Fruit fly (Drosophila melanogaster): ENCODE results near the gene CG32189.
"Not testable (repeated sequence)": the region's sequence is repeated elsewhere in the genome, so short reads cannot be mapped to it uniquely, and the experiment has no call there.

Gene CG32189

DNA sequence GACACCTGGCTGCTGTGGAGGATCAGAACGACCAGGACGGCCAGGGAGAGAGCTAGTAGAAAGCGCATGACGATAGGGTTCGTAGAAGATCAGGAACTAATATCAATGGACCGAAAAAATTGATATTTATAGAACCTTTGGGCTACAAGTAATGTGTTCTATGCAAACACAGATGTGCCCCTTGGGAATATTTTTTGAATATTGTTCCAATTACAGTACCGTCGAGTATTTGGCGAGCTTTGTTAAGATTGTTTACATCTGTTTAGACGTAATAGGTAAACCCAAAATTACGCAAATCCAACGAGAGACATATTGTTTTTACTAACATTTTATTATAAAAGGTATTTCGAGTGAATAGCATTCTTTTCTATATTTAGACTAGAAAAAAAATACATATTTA is at the start of gene CG32189:
Gene CG32189, minus strand, starts transcription at position 101 of the 400 bp plus-strand sequence.
- TF ChIP-seq psq (optimal IDR thresholded peaks at IDR 0.05) (no peak), insv (optimal IDR thresholded peaks at IDR 0.05) (no peak), Sin3A (optimal IDR thresholded peaks at IDR 0.05) (no peak), h (optimal IDR thresholded peaks at IDR 0.05) (no peak), Myc (optimal IDR thresholded peaks at IDR 0.05) (no peak), ttk (optimal IDR thresholded peaks at IDR 0.05) (no peak)

DNA sequence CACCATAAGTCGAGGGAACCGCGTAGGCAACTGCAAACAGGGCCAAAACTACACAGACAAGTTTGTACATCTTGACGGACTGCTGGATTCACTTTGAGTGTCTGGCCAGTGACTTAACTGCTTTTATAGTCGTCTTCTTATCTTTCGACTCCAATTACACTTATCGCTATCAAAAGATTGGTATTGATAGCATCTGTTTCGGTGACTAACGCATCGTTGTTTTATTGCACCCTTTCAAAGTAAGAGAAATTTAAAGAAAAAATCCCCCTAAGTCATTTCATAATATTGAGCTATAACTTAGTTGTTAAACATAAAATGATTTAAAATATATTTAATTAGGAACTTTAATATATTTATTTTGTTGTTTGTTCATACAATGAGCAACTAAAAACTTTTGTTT is 49.3 kb upstream of the CG32189 start, which contains the start of gene CG5506:
Gene CG5506, minus strand, starts transcription at position 101 of the 400 bp plus-strand sequence.
- no peak for TF ChIP-seq Sin3A (optimal IDR thresholded peaks at IDR 0.05)
- TF ChIP-seq Myc (optimal IDR thresholded peaks at IDR 0.05), result no peak
- TF ChIP-seq psq (optimal IDR thresholded peaks at IDR 0.05), result no peak
- TF ChIP-seq insv (optimal IDR thresholded peaks at IDR 0.05), result no peak
- no peak for TF ChIP-seq h (optimal IDR thresholded peaks at IDR 0.05)
- no peak for TF ChIP-seq ttk (optimal IDR thresholded peaks at IDR 0.05)

DNA sequence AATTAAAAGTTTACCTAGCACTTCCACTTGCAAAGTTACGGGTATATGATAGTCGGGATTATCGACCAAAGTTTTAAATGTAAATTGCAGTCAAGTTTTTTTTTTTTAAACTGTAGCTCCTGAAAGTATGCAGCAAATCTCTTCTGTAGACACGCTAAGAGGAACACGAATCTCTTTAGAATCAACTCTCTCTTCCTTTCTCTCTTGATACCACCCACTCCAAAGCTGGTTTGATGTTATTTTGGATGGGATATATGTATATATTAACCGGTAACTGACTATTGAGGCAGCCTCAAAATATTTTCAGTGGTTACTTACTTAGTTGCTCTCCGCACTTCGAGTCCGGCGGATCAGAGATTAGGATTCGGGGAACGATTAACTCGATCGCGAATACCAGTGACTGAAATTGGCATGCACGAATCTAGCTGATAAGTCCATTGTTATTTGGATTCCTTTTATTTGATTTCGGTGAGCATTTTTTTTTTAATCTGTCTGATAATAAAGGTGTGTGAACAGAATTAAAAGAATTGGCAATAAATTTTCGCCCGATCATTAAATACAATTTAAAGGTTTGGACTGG is 43.9 kb upstream of the CG32189 start, which contains the start of gene CG7408:
Gene CG7408, plus strand, starts transcription at position 316 of the 580 bp plus-strand sequence.
- TF ChIP-seq insv (optimal IDR thresholded peaks at IDR 0.05) (no peak), Sin3A (optimal IDR thresholded peaks at IDR 0.05) (no peak), Myc (optimal IDR thresholded peaks at IDR 0.05) (no peak), ttk (optimal IDR thresholded peaks at IDR 0.05) (no peak), psq (optimal IDR thresholded peaks at IDR 0.05) (no peak), h (optimal IDR thresholded peaks at IDR 0.05) (no peak)

DNA sequence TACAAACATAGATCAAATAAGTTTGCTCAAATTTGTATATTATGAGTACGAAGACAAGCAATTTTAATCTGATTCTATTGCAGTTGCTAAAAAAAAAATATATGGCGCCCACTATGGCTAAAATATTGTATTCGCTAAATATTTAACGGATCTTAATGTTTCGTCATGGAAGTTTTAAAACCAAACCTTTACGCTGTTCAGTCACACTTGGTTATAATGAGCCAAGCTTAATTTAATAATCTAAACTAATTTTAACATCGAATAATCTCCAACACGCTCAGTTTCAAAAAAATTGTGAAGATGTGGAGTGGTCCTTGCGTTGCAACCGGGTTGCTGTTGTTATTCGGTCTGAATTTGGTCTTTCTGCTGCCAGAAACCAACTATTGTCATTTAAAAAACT is 23.2 kb upstream of the CG32189 start, which contains the start of gene CG34002:
Gene CG34002, plus strand, starts transcription at position 301 of the 400 bp plus-strand sequence.
- TF ChIP-seq ttk, insv, psq (optimal IDR thresholded peaks at IDR 0.05): not testable (repeated sequence)

DNA sequence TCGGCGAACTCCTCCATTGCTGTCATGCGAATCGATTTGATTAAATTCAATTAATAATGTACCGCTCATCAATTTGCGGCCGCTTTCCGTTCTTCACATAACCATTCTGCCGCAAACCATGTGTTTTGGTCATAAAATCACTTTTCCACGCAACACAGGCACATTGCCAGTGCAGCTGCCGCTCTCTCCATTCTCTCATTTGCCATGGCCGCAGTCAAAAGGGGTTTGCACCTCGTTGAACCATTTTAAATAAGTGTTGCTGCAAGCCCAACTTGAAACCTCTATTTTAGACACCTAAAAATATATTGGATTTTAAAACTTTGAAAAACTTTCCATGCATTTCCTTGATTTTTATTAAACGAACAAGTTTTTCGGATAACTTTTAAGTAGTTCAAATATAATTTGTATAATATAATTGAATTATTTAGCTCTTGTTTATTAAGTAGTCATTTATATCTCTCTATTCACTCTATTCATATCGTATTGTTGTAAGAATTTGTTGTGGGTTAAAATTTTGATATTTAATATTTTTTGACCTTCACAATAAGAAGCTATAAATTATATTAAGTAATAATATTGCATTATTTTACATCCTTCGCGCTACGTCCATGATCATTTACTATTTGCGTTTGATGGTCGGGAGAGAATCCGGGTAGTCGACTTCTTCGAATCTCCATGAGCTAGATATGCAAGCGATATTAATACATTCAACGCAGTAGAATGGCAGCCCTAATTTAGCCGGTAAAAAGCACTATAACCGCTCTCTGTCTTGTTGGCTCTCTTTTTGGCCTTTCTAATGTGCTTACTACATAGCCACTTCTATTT is 21.9 kb upstream of the CG32189 start, which contains the start of gene CG5535:
Gene CG5535, minus strand, starts transcription at position 140 of the 825 bp plus-strand sequence.
- TF ChIP-seq ttk (optimal IDR thresholded peaks at IDR 0.05), result no peak
- no peak for TF ChIP-seq psq (optimal IDR thresholded peaks at IDR 0.05)
- TF ChIP-seq h (optimal IDR thresholded peaks at IDR 0.05), result no peak
- no peak for TF ChIP-seq insv (optimal IDR thresholded peaks at IDR 0.05)
- no peak for TF ChIP-seq Myc (optimal IDR thresholded peaks at IDR 0.05)
- no peak for TF ChIP-seq Sin3A (optimal IDR thresholded peaks at IDR 0.05)

DNA sequence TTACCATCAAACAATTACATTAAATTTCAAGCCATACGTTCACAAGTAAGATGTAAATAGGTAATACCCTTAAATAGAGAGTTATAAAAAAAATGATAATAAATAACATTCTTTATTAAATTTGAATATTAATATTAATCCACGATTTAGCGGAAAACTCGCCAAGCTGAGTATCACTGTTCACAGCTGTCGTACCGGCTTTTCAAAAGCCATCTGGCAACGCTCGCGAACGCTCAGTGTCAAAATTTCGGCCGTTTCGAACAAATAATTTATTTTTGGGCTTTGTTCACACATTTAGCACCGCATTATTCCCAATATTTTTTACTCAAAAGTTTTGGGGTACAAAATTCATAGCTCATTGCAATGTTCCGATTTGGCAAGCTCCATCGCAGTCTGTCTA is 14.5 kb upstream of the CG32189 start, which contains the start of gene TrpRS-m:
Gene TrpRS-m, plus strand, starts transcription at position 211 of the 400 bp plus-strand sequence.
- TF ChIP-seq h (optimal IDR thresholded peaks at IDR 0.05) (no peak), Myc (optimal IDR thresholded peaks at IDR 0.05) (no peak), insv (optimal IDR thresholded peaks at IDR 0.05) (no peak), ttk (optimal IDR thresholded peaks at IDR 0.05) (no peak)

DNA sequence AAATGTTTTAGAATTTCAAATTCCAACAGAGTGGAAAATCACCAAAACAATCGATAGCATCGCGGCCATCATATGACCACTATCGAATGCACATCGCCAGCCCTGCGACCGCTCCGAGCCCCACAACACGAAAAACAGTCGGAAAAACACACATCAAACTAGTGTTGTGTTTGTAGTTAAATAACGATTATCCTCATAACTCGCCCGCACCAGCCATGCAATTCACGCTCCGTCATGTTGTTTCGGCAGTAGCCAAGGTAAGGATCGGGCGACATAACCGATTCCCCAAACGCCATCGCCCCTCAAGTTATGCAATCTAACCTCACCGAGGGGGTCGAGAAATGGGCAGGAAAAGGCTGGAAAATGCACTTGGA is 12.0 kb upstream of the CG32189 start:
- TF ChIP-seq h (optimal IDR thresholded peaks at IDR 0.05) (no peak), Myc (optimal IDR thresholded peaks at IDR 0.05) (no peak), ttk (optimal IDR thresholded peaks at IDR 0.05) (no peak), psq (optimal IDR thresholded peaks at IDR 0.05) (no peak), insv (optimal IDR thresholded peaks at IDR 0.05) (no peak), Sin3A (optimal IDR thresholded peaks at IDR 0.05) (no peak)

DNA sequence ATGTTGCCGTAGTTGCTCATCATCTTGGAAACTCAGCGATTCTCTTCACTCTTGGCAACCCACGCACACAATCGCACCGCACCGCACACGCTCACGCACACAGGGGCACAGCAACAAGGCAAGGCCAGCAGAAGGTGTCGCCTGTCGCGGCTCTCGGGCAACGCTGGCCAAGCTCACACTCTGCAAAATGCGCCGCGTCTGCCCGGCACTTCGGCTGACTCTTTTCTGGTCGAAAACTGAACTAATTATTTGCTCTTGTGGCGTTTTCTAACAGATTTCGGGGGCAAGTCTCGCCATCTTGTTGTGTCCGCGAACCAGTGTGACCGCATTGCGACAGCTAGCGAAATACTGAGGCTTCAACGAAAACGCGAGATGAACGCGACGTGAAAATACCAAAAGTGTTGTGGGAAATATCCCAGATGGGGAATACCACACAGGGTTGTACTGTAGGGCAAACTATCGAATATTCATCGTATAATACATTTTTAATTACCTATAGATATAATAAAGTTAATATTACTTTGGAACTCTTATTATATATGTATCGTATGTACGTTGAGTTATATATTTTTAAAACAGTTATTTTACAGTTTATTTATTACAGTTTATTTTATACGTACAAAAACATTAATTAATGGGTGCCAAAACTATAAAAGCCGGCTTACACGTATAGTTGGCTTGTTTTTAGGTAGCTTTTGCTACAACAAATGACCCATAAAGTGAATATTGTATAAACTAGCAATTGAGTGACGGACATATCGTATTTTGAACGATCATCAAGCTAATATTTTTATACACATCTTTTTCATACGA is 11.4 kb upstream of the CG32189 start, which contains the start of the genes MED19 and CG7430:
Gene MED19, minus strand, starts transcription at position 333 of the 813 bp plus-strand sequence.
Gene CG7430, plus strand, starts transcription at position 748 of the 813 bp plus-strand sequence.
- no peak for TF ChIP-seq Myc (optimal IDR thresholded peaks at IDR 0.05)
- no peak for TF ChIP-seq h (optimal IDR thresholded peaks at IDR 0.05)
- TF ChIP-seq ttk (optimal IDR thresholded peaks at IDR 0.05), result no peak
- no peak for TF ChIP-seq insv (optimal IDR thresholded peaks at IDR 0.05)
- TF ChIP-seq Sin3A (optimal IDR thresholded peaks at IDR 0.05), result no peak
- TF ChIP-seq psq (optimal IDR thresholded peaks at IDR 0.05), result no peak

DNA sequence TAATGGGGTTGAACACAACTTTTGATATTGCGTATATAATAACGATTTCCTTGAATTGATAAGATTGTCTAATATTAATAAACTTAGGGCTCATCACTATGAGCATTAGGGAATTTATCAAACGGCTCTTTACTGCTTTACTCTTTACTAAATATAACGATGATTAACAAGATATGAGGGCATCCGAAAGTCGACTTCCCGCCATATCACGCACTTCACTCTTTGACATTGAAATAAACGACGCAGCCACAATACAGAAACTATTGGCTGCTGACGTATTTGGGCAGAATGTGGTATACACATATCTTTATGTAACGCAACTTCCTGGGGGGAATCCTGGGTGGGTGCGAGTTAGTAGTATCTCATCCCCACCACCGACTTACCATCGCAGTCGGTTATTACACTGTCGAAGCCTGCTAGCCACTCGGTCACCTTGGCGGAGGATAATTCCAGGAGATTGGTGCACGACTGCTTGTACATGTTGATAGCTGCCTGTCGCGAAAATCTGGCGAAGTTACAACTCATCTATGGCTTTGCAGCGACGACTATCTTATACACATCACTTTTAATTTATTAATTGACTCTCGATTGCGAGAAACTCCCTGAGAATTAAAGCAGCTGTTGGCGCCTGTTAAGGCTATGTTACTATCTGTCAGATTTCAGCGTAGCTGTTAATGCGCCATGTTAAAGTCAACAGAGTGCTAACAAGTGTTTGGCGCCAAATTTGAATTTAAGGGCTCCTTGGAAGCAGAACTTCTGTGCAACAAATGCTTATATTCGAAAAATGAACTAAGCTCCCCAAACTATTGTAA is 8.1 kb upstream of the CG32189 start, which contains the start of gene CG5567:
Gene CG5567, minus strand, starts transcription at position 653 of the 812 bp plus-strand sequence.
- TF ChIP-seq h (optimal IDR thresholded peaks at IDR 0.05) (no peak), ttk (optimal IDR thresholded peaks at IDR 0.05) (no peak), psq (optimal IDR thresholded peaks at IDR 0.05) (no peak), Myc (optimal IDR thresholded peaks at IDR 0.05) (no peak), Sin3A (optimal IDR thresholded peaks at IDR 0.05) (no peak), insv (optimal IDR thresholded peaks at IDR 0.05) (no peak)

DNA sequence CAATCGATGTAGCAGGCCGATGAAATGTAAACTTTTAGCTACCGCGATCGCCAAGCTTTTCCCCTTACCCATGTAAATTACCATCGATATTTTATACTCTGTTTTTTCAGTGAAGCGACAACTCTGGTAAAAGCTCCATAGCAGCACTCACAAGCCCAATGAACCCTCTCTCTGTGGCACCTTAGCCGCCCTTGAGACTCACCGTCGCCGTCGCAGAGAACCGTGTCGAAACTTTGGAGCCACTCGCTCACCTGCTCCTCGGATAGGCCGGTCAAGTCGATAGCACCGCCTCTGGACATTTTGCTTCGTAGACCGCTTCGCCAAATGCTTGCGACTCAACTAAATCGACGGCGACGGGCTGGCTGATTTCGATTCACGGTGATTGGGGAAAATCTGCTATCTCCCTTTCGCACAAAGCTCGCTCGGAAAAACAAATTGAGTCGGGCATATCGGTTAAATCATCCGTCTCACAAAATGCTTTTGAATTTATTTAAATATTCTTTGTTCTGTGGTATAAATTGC is 6.2 kb upstream of the CG32189 start, which contains the start of gene CG5577:
Gene CG5577, minus strand, starts transcription at position 343 of the 522 bp plus-strand sequence.
- TF ChIP-seq Myc (optimal IDR thresholded peaks at IDR 0.05) (no peak), Sin3A (optimal IDR thresholded peaks at IDR 0.05) (no peak), ttk (optimal IDR thresholded peaks at IDR 0.05) (no peak), h (optimal IDR thresholded peaks at IDR 0.05) (no peak), insv (optimal IDR thresholded peaks at IDR 0.05) (no peak), psq (optimal IDR thresholded peaks at IDR 0.05) (no peak)
